ENCODE assay signal across 3 fruit fly cellular contexts in the genomic region with DNA sequence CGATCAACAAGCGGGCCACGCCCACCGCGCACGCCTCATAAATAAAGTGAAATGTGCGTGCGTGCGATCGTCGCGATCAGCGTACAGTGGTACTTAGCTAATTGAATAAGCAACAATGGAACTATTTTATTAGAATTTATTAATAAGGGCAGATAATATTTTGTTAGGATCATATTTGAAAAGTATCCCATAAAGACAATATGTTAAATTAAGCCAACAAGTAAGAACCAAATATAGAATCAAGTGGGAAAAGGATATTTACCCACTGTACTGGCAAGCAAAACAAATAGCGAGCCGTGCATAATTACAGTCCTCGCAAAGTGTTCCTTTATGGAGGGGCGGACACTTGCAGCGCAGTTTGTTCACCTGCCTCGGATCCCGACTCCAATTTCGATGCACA.
TF ChIP-seq lines count a peak whose summit lies in the region.

No protein-coding gene starts in this region.

TF ChIP-seq in whole organism, embryonic, 481 proteins besides CTCF, POLR2A, EP300 and RAD21 (continued from another document):
- TF ChIP-seq CG11696 (GFP tag; IDR thresholded peaks at IDR 0.05; lab: Robert Waterston, UW) (no peak), bsh (GFP tag; optimal IDR thresholded peaks at IDR 0.05; lab: Kevin White, UChicago) (peak in 1 of 2 experiments; percentile 2), CG6689 (GFP tag; IDR thresholded peaks at IDR 0.05; lab: Robert Waterston, UW) (peak; percentile 22; the same call in 1 of the 2 replicates), CG14014 (GFP tag; IDR thresholded peaks at IDR 0.05; lab: Robert Waterston, UW) (no peak), Med (GFP tag; lab: Kevin White, UChicago) (no peak), Aef1 (GFP tag; IDR thresholded peaks at IDR 0.05; lab: Robert Waterston, UW) (no peak), CG12236 (GFP tag; optimal IDR thresholded peaks at IDR 0.05; lab: Kevin White, UChicago) (no peak), CG3838 (GFP tag; optimal IDR thresholded peaks at IDR 0.05; lab: Kevin White, UChicago) (no peak), Chrac-16 (GFP tag; optimal IDR thresholded peaks at IDR 0.05; lab: Kevin White, UChicago) (no peak), Kr (GFP tag; optimal IDR thresholded peaks at IDR 0.05; lab: Kevin White, UChicago) (no peak), CG2712 (tag; optimal IDR thresholded peaks at IDR 0.05; lab: Kevin White, UChicago) (peak; percentile 11), Drgx (GFP tag; IDR thresholded peaks at IDR 0.05; lab: Robert Waterston, UW) (0 out of 2 replicates have a peak, but pooled peaks have one; percentile 12), tgo (GFP tag; IDR thresholded peaks at IDR 0.05; lab: Robert Waterston, UW) (no peak), ewg (GFP tag; optimal IDR thresholded peaks at IDR 0.05; lab: Kevin White, UChicago) (no peak), kni (GFP tag; optimal IDR thresholded peaks at IDR 0.05; lab: Kevin White, UChicago) (no peak), Fer1 (GFP tag; optimal IDR thresholded peaks at IDR 0.05; lab: Kevin White, UChicago) (no peak), Hand (GFP tag; optimal IDR thresholded peaks at IDR 0.05; lab: Kevin White, UChicago) (no peak), CG4328 (GFP tag; optimal IDR thresholded peaks at IDR 0.05; lab: Kevin White, UChicago) (no peak), nom (GFP tag; optimal IDR thresholded peaks at IDR 0.05; lab: Kevin White, UChicago) (peak; percentile 24), vfl (GFP tag; optimal IDR thresholded peaks at IDR 0.05; lab: Kevin White, UChicago) (no peak), CG6654 (GFP tag; optimal IDR thresholded peaks at IDR 0.05; lab: Kevin White, UChicago) (no peak), da (GFP tag; optimal IDR thresholded peaks at IDR 0.05; lab: Kevin White, UChicago) (no peak), ssp (GFP tag; IDR thresholded peaks at IDR 0.05; lab: Robert Waterston, UW) (0 out of 2 replicates have a peak, but pooled peaks have one; percentile 5), her (GFP tag; optimal IDR thresholded peaks at IDR 0.05; lab: Kevin White, UChicago) (no peak), sr (GFP tag; IDR thresholded peaks at IDR 0.05; lab: Robert Waterston, UW) (no peak), CG17361 (GFP tag; IDR thresholded peaks at IDR 0.05; lab: Robert Waterston, UW) (0 out of 3 replicates have a peak, but pooled peaks have one; percentile 17), prd (optimal IDR thresholded peaks at IDR 0.05; lab: Kevin White, UChicago) (no peak), prd (GFP tag; IDR thresholded peaks at IDR 0.05; lab: Robert Waterston, UW) (peak; percentile 54; the same call in 2 of the 3 replicates), phol (tag; optimal IDR thresholded peaks at IDR 0.05; lab: Kevin White, UChicago) (peak; percentile 15), CG10979 (tag; optimal IDR thresholded peaks at IDR 0.05; lab: Kevin White, UChicago) (peak; percentile 23), pros (GFP tag; optimal IDR thresholded peaks at IDR 0.05; lab: Kevin White, UChicago) (no peak), sens (GFP tag; lab: Kevin White, UChicago) (peak; percentile 69), gem (tag; optimal IDR thresholded peaks at IDR 0.05; lab: Kevin White, UChicago) (peak; percentile 28), h (optimal IDR thresholded peaks at IDR 0.05; lab: Kevin White, UChicago) (no peak), CG8478 (optimal IDR thresholded peaks at IDR 0.05; lab: Kevin White, UChicago) (no peak)

TF ChIP-seq in whole organism, prepupa, 60 proteins besides CTCF, POLR2A, EP300 and RAD21 (continued from another document):
- TF ChIP-seq Eip75B (GFP tag; optimal IDR thresholded peaks at IDR 0.05; lab: Kevin White, UChicago): peak; percentile 59
- peak; percentile 62 for TF ChIP-seq CG6792 (GFP tag; optimal IDR thresholded peaks at IDR 0.05; lab: Kevin White, UChicago)
- TF ChIP-seq vri (GFP tag; optimal IDR thresholded peaks at IDR 0.05; lab: Kevin White, UChicago): peak; percentile 33
- peak; percentile 50 for TF ChIP-seq CG15336 (GFP tag; IDR thresholded peaks at IDR 0.05; lab: Robert Waterston, UW)
- 0 out of 3 replicates have a peak, but pooled peaks have one; percentile 27 for TF ChIP-seq eg (GFP tag; IDR thresholded peaks at IDR 0.05; lab: Robert Waterston, UW)
- TF ChIP-seq svp (GFP tag; lab: Kevin White, UChicago): peak; percentile 90
- peak; percentile 62 for TF ChIP-seq CG3032 (tag; optimal IDR thresholded peaks at IDR 0.05; lab: Kevin White, UChicago)
- TF ChIP-seq Lpt (GFP tag; optimal IDR thresholded peaks at IDR 0.05; lab: Kevin White, UChicago): peak; percentile 16
- TF ChIP-seq CG8119 (GFP tag; IDR thresholded peaks at IDR 0.05; lab: Robert Waterston, UW): peak; percentile 61; the same call in 2 of the 3 replicates
- peak; percentile 37 for TF ChIP-seq acj6 (GFP tag; optimal IDR thresholded peaks at IDR 0.05; lab: Kevin White, UChicago)
- TF ChIP-seq Ets21C (GFP tag; optimal IDR thresholded peaks at IDR 0.05; lab: Kevin White, UChicago): peak; percentile 57
- peak; percentile 59 for TF ChIP-seq CG10631 (GFP tag; optimal IDR thresholded peaks at IDR 0.05; lab: Kevin White, UChicago)
- TF ChIP-seq lz (GFP tag; optimal IDR thresholded peaks at IDR 0.05; lab: Kevin White, UChicago): peak; percentile 72
- peak; percentile 43 for TF ChIP-seq fd59A (GFP tag; optimal IDR thresholded peaks at IDR 0.05; lab: Kevin White, UChicago)
- TF ChIP-seq CG8319 (GFP tag; optimal IDR thresholded peaks at IDR 0.05; lab: Kevin White, UChicago): peak; percentile 10
- no peak for TF ChIP-seq CG16779 (tag; optimal IDR thresholded peaks at IDR 0.05; lab: Kevin White, UChicago)
- peak; percentile 63 for TF ChIP-seq Sox14 (GFP tag; optimal IDR thresholded peaks at IDR 0.05; lab: Kevin White, UChicago)
- TF ChIP-seq Ets96B (tag; optimal IDR thresholded peaks at IDR 0.05; lab: Kevin White, UChicago): peak; percentile 49
- TF ChIP-seq fd85E (GFP tag; optimal IDR thresholded peaks at IDR 0.05; lab: Kevin White, UChicago): no peak
- peak; percentile 21 to 34 for TF ChIP-seq salr (GFP tag; optimal IDR thresholded peaks at IDR 0.05; lab: Kevin White, UChicago)
- peak; percentile 3 for TF ChIP-seq CG11762 (GFP tag; optimal IDR thresholded peaks at IDR 0.05; lab: Kevin White, UChicago; ENCODE audit: insufficient read depth)
- peak; percentile 31 for TF ChIP-seq CG11902 (GFP tag; optimal IDR thresholded peaks at IDR 0.05; lab: Kevin White, UChicago)
- peak; percentile 34 for TF ChIP-seq Hr4 (GFP tag; optimal IDR thresholded peaks at IDR 0.05; lab: Kevin White, UChicago)
- peak; percentile 67 for TF ChIP-seq topi (GFP tag; optimal IDR thresholded peaks at IDR 0.05; lab: Kevin White, UChicago)
- TF ChIP-seq CG7368 (GFP tag; optimal IDR thresholded peaks at IDR 0.05; lab: Kevin White, UChicago): peak; percentile 22
- TF ChIP-seq spab (GFP tag; optimal IDR thresholded peaks at IDR 0.05; lab: Kevin White, UChicago): peak; percentile 41
- peak; percentile 55 to 90 for TF ChIP-seq ss (GFP tag; optimal IDR thresholded peaks at IDR 0.05; lab: Kevin White, UChicago)
- TF ChIP-seq CG6854 (GFP tag; optimal IDR thresholded peaks at IDR 0.05; lab: Kevin White, UChicago): no peak
- no peak for TF ChIP-seq CG4318 (GFP tag; optimal IDR thresholded peaks at IDR 0.05; lab: Kevin White, UChicago)
- peak; percentile 65 for TF ChIP-seq Sox102F (GFP tag; optimal IDR thresholded peaks at IDR 0.05; lab: Kevin White, UChicago)
- peak; percentile 90 for TF ChIP-seq Eip78C (GFP tag; lab: Kevin White, UChicago)
- TF ChIP-seq CG1621 (tag; optimal IDR thresholded peaks at IDR 0.05; lab: Kevin White, UChicago): peak; percentile 43
- peak; percentile 62 for TF ChIP-seq CG6808 (GFP tag; optimal IDR thresholded peaks at IDR 0.05; lab: Kevin White, UChicago)
- peak; percentile 54 for TF ChIP-seq cyc (GFP tag; optimal IDR thresholded peaks at IDR 0.05; lab: Kevin White, UChicago)
- TF ChIP-seq CG6276 (GFP tag; optimal IDR thresholded peaks at IDR 0.05; lab: Kevin White, UChicago): no peak
- TF ChIP-seq Gug (GFP tag; IDR thresholded peaks at IDR 0.05; lab: Robert Waterston, UW): 0 out of 2 replicates have a peak, but pooled peaks have one; percentile 10
- TF ChIP-seq net (GFP tag; optimal IDR thresholded peaks at IDR 0.05; lab: Kevin White, UChicago): peak; percentile 6
- TF ChIP-seq CG9139 (GFP tag; optimal IDR thresholded peaks at IDR 0.05; lab: Kevin White, UChicago): no peak

TF ChIP-seq in whole organism, wandering third instar larva, 38 proteins besides CTCF, POLR2A, EP300 and RAD21 (continued from another document):
- TF ChIP-seq CG9705 (GFP tag; optimal IDR thresholded peaks at IDR 0.05; lab: Kevin White, UChicago): no peak
- no peak for TF ChIP-seq N (GFP tag; optimal IDR thresholded peaks at IDR 0.05; lab: Kevin White, UChicago)
- peak; percentile 17 for TF ChIP-seq psq (GFP tag; optimal IDR thresholded peaks at IDR 0.05; lab: Kevin White, UChicago)
- TF ChIP-seq Vsx2 (GFP tag; optimal IDR thresholded peaks at IDR 0.05; lab: Kevin White, UChicago; ENCODE audit: partially characterized antibody): no peak
- TF ChIP-seq Mio (GFP tag; optimal IDR thresholded peaks at IDR 0.05; lab: Kevin White, UChicago): no peak
